Worm (Caenorhabditis elegans) whole organism, L2 larva: ENCODE data around the gene pfd-1.

Source experiments
- fos-1 ChIP-seq: fragments of 150-350 bp; optimal IDR thresholded peaks from 2 replicates; lab custom pipeline; 2014; ENCODE audit warnings: missing biosample characterization, missing genetic modification characterization
- nhr-6 ChIP-seq: fragments of 150-350 bp; optimal IDR thresholded peaks from 2 replicates; lab custom pipeline; 2014; ENCODE audit warnings: missing biosample characterization, missing genetic modification characterization

ce11 chrIV:11169652-11170051 lies 19.7 kb downstream of the pfd-1 start, which contains the start of gene nhr-67:
- no peak for TF ChIP-seq nhr-6
- TF ChIP-seq fos-1 (tag; lab: Kevin White, UChicago): no peak
